Worm (Caenorhabditis elegans) whole organism, L4 larva: Measurements from ENCODE around the gene T25C12.3.

Source experiments
- D1046.2 ChIP-seq: fragments of 200-800 bp; sonication (Bioruptor generic); IDR thresholded peaks from 2 replicates; pipeline ENCODE4 v1.3.6; 2022; ENCODE audit warnings: missing genetic modification characterization, missing compliant biosample characterization
- F10B5.3 ChIP-seq: sonication (generic microtip); optimal IDR thresholded peaks from 2 replicates; lab custom pipeline; 2016; ENCODE audit warnings: mild to moderate bottlenecking, missing genetic modification characterization, missing compliant biosample characterization
- F49E8.2 ChIP-seq: sonication (generic microtip); optimal IDR thresholded peaks from 2 replicates; lab custom pipeline; 2016; ENCODE audit warnings: missing compliant biosample characterization, mild to moderate bottlenecking, missing genetic modification characterization, borderline replicate concordance
- R02D3.7 ChIP-seq: fragments of 150-350 bp; sonication (generic microtip); optimal IDR thresholded peaks from 3 replicates; lab custom pipeline; 2014; ENCODE audit warnings: missing biosample characterization, missing genetic modification characterization
- T20F7.1 ChIP-seq: fragments of 200-800 bp; sonication (Bioruptor generic); optimal IDR thresholded peaks from 2 replicates; lab custom pipeline; 2018; ENCODE audit warnings: mild to moderate bottlenecking, missing genetic modification characterization, missing compliant biosample characterization
- ZK546.5 ChIP-seq, 2 experiments: sonication (generic microtip); optimal IDR thresholded peaks; 2 replicates each; lab custom pipeline; 2017; ENCODE audit warnings: missing biosample characterization in 2 of 2, missing genetic modification characterization in 2 of 2
- aly-2 ChIP-seq: sonication (generic microtip); optimal IDR thresholded peaks from 2 replicates; lab custom pipeline; 2018; ENCODE audit warnings: missing biosample characterization, missing genetic modification characterization
- ama-1 ChIP-seq: fragments of 150-350 bp; optimal IDR thresholded peaks from 2 replicates; lab custom pipeline; 2014; ENCODE audit warnings: inconsistent platforms, mixed read lengths
- ceh-20 ChIP-seq: fragments of 200-800 bp; sonication (Bioruptor generic); IDR thresholded peaks from 2 replicates; pipeline ENCODE4 v1.3.6; 2022; ENCODE audit warnings: missing genetic modification reagents, missing genetic modification characterization, missing compliant biosample characterization
- ceh-32 ChIP-seq: sonication (generic microtip); optimal IDR thresholded peaks from 2 replicates; lab custom pipeline; 2016; ENCODE audit warnings: mild to moderate bottlenecking, missing genetic modification characterization, missing compliant biosample characterization; ENCODE audit not compliant: poor library complexity
- ceh-62 ChIP-seq: sonication (generic microtip); optimal IDR thresholded peaks from 2 replicates; lab custom pipeline; 2017; ENCODE audit warnings: missing biosample characterization, missing genetic modification characterization
- ceh-82 ChIP-seq: sonication (generic microtip); optimal IDR thresholded peaks from 2 replicates; lab custom pipeline; 2017; ENCODE audit warnings: missing biosample characterization, missing genetic modification characterization
- ces-1 ChIP-seq: fragments of 150-350 bp; sonication (generic microtip); optimal IDR thresholded peaks from 4 replicates; lab custom pipeline; 2014; ENCODE audit warnings: missing biosample characterization, missing genetic modification reagents, missing genetic modification characterization
- cey-2 ChIP-seq: sonication (generic microtip); optimal IDR thresholded peaks from 3 replicates; lab custom pipeline; 2017; ENCODE audit warnings: missing genetic modification characterization, mild to moderate bottlenecking, missing compliant biosample characterization, antibody characterized with exemption, borderline replicate concordance; ENCODE audit not compliant: insufficient read depth
- ctbp-1 ChIP-seq: fragments of 200-800 bp; sonication (Bioruptor generic); IDR thresholded peaks from 2 replicates; pipeline ENCODE4 v1.3.6; 2022; ENCODE audit warnings: missing genetic modification reagents, missing genetic modification characterization, missing compliant biosample characterization
- daf-19 ChIP-seq: fragments of 200-800 bp; sonication (Bioruptor generic); conservative IDR thresholded peaks from 2 replicates; pipeline ENCODE4 v1.3.6; 2022; ENCODE audit warnings: missing genetic modification characterization, missing compliant biosample characterization
- dmd-8 ChIP-seq: fragments of 200-800 bp; sonication (Bioruptor generic); IDR thresholded peaks from 2 replicates; pipeline ENCODE4 v1.3.6; 2022; ENCODE audit warnings: missing genetic modification characterization, missing compliant biosample characterization
- dpl-1 ChIP-seq: fragments of 150-350 bp; optimal IDR thresholded peaks from 2 replicates; lab custom pipeline; 2014; ENCODE audit warnings: missing biosample characterization, missing genetic modification reagents, missing genetic modification characterization
- dve-1 ChIP-seq: sonication (generic microtip); optimal IDR thresholded peaks from 2 replicates; lab custom pipeline; 2017; ENCODE audit warnings: antibody characterized with exemption, mild to moderate bottlenecking, missing genetic modification characterization, missing compliant biosample characterization; ENCODE audit not compliant: insufficient read depth
- egl-43 ChIP-seq: fragments of 200-800 bp; sonication (Bioruptor generic); IDR thresholded peaks from 2 replicates; pipeline ENCODE4 v1.3.6; 2022; ENCODE audit warnings: missing genetic modification reagents, missing genetic modification characterization, missing compliant biosample characterization
- hlh-11 ChIP-seq: fragments of 200-800 bp; sonication (Bioruptor generic); optimal IDR thresholded peaks from 2 replicates; lab custom pipeline; 2018; ENCODE audit warnings: mild to moderate bottlenecking, missing genetic modification characterization, missing compliant biosample characterization
- hlh-30 ChIP-seq: sonication (generic microtip); optimal IDR thresholded peaks from 2 replicates; lab custom pipeline; 2017; ENCODE audit warnings: antibody characterized with exemption, mild to moderate bottlenecking, missing genetic modification characterization, missing compliant biosample characterization; ENCODE audit not compliant: insufficient read depth
- jun-1 ChIP-seq: fragments of 150-350 bp; optimal IDR thresholded peaks from 2 replicates; lab custom pipeline; 2014; ENCODE audit warnings: missing biosample characterization, missing genetic modification reagents, missing genetic modification characterization
- lim-7 ChIP-seq: fragments of 200-800 bp; sonication (Bioruptor generic); IDR thresholded peaks from 2 replicates; pipeline ENCODE4 v1.3.6; 2022; ENCODE audit warnings: missing genetic modification characterization, missing compliant biosample characterization
- lin-29 ChIP-seq: fragments of 200-800 bp; sonication (Bioruptor generic); IDR thresholded peaks from 2 replicates; pipeline ENCODE4 v1.3.6; 2022; ENCODE audit warnings: missing genetic modification reagents, missing genetic modification characterization, missing compliant biosample characterization
- lin-38 ChIP-seq: fragments of 200-800 bp; sonication (Bioruptor generic); IDR thresholded peaks from 2 replicates; pipeline ENCODE4 v1.3.6; 2022; ENCODE audit warnings: missing genetic modification reagents, missing genetic modification characterization, missing compliant biosample characterization
- lsy-2 ChIP-seq, 2 experiments: fragments of 150-350 bp in 1 of 2; sonication (generic microtip) in 1 of 2; optimal IDR thresholded peaks; 2 replicates each; lab custom pipeline; 2014 to 2017; ENCODE audit warnings: missing biosample characterization in 2 of 2, missing genetic modification characterization in 2 of 2
- madf-9 ChIP-seq: fragments of 200-800 bp; sonication (Bioruptor generic); conservative IDR thresholded peaks from 2 replicates; pipeline ENCODE4 v1.3.6; 2022; ENCODE audit warnings: missing genetic modification reagents, missing genetic modification characterization, missing compliant biosample characterization
- mdl-1 ChIP-seq, 2 experiments: fragments of 150-350 bp in 1 of 2; sonication (generic microtip) in 1 of 2; optimal IDR thresholded peaks; 2 replicates each; lab custom pipeline; 2014 to 2017; ENCODE audit warnings: missing biosample characterization in 2 of 2, missing genetic modification characterization in 2 of 2
- mes-2 ChIP-seq: sonication (generic microtip); optimal IDR thresholded peaks from 2 replicates; lab custom pipeline; 2016; ENCODE audit warnings: missing genotype, mild to moderate bottlenecking, missing genetic modification characterization, missing compliant biosample characterization; ENCODE audit not compliant: poor library complexity, severe bottlenecking
- nhr-10 ChIP-seq: fragments of 150-350 bp; optimal IDR thresholded peaks from 2 replicates; lab custom pipeline; 2014; ENCODE audit warnings: missing biosample characterization, missing genetic modification characterization
- nhr-11 ChIP-seq: fragments of 150-350 bp; optimal IDR thresholded peaks from 2 replicates; lab custom pipeline; 2014; ENCODE audit warnings: missing biosample characterization, missing genetic modification characterization
- nhr-28 ChIP-seq: fragments of 150-350 bp; optimal IDR thresholded peaks from 2 replicates; lab custom pipeline; 2014; ENCODE audit warnings: missing biosample characterization, missing genetic modification characterization
- nhr-42 ChIP-seq: fragments of 200-800 bp; sonication (Bioruptor generic); IDR thresholded peaks from 2 replicates; pipeline ENCODE4 v1.3.6; 2022; ENCODE audit warnings: missing genetic modification characterization, missing compliant biosample characterization
- nhr-48 ChIP-seq: sonication (generic microtip); optimal IDR thresholded peaks from 2 replicates; lab custom pipeline; 2016; ENCODE audit warnings: mild to moderate bottlenecking, missing genetic modification characterization, missing compliant biosample characterization
- nhr-6 ChIP-seq: fragments of 150-350 bp; optimal IDR thresholded peaks from 2 replicates; lab custom pipeline; 2014; ENCODE audit warnings: missing biosample characterization, missing genetic modification characterization
- nhr-77 ChIP-seq: fragments of 150-350 bp; optimal IDR thresholded peaks from 2 replicates; lab custom pipeline; 2014; ENCODE audit warnings: missing biosample characterization, missing genetic modification characterization
- pha-4 ChIP-seq, 2 experiments: fragments of 150-350 bp in 1 of 2; fragments of 200-800 bp in 1 of 2; sonication (Bioruptor generic) in 1 of 2; IDR thresholded peaks in 1 of 2; optimal IDR thresholded peaks in 1 of 2; 2 replicates each; pipeline versions ENCODE4 v1.3.6 to Lab custom; 2014 to 2022; ENCODE audit warnings: missing genetic modification characterization in 2 of 2, missing genetic modification reagents in 2 of 2, missing biosample characterization in 1 of 2, missing compliant biosample characterization in 1 of 2
- pqm-1 ChIP-seq: sonication (generic microtip); optimal IDR thresholded peaks from 2 replicates; lab custom pipeline; 2017; ENCODE audit warnings: missing biosample characterization, missing genetic modification characterization
- rbr-2 ChIP-seq: sonication (generic microtip); optimal IDR thresholded peaks from 2 replicates; lab custom pipeline; 2016; ENCODE audit warnings: missing genotype, missing genetic modification characterization, missing compliant biosample characterization
- sdz-12 ChIP-seq: fragments of 200-800 bp; sonication (Bioruptor generic); optimal IDR thresholded peaks from 2 replicates; lab custom pipeline; 2018; ENCODE audit warnings: mild to moderate bottlenecking, missing genetic modification characterization, missing compliant biosample characterization
- snpc-1.2 ChIP-seq: fragments of 200-800 bp; sonication (Bioruptor generic); IDR thresholded peaks from 2 replicates; pipeline ENCODE4 v1.3.6; 2022; ENCODE audit warnings: missing genetic modification reagents, missing genetic modification characterization, missing compliant biosample characterization
- snpc-4 ChIP-seq: fragments of 150-350 bp; optimal IDR thresholded peaks from 2 replicates; lab custom pipeline; 2014; ENCODE audit warnings: missing biosample characterization, missing genetic modification characterization
- spr-1 ChIP-seq: sonication (generic microtip); optimal IDR thresholded peaks from 2 replicates; lab custom pipeline; 2016; ENCODE audit warnings: mild to moderate bottlenecking, missing genetic modification characterization, missing compliant biosample characterization
- tra-1 ChIP-seq: fragments of 200-800 bp; sonication (Bioruptor generic); IDR thresholded peaks from 2 replicates; pipeline ENCODE4 v1.3.6; 2022; ENCODE audit warnings: missing genetic modification reagents, missing genetic modification characterization, missing compliant biosample characterization
- unc-130 ChIP-seq: sonication (generic microtip); optimal IDR thresholded peaks from 2 replicates; lab custom pipeline; 2016; ENCODE audit warnings: missing genetic modification reagents, missing genetic modification characterization, missing compliant biosample characterization
- unc-39 ChIP-seq: sonication (generic microtip); optimal IDR thresholded peaks from 2 replicates; lab custom pipeline; 2017; ENCODE audit warnings: missing biosample characterization, missing genetic modification characterization
- unc-62 ChIP-seq, 3 experiments: fragments of 150-350 bp in 1 of 3; sonication (generic microtip); optimal IDR thresholded peaks in 2 of 3; peaks in 1 of 3; 1 replicate in 1 of 3; 2 replicates in 2 of 3; lab custom pipeline; 2014 to 2017; ENCODE audit warnings: missing biosample characterization in 3 of 3, missing genetic modification characterization in 3 of 3, missing genetic modification reagents in 3 of 3, missing genotype in 1 of 3
- zip-11 ChIP-seq: fragments of 200-800 bp; sonication (Bioruptor generic); IDR thresholded peaks from 2 replicates; pipeline ENCODE4 v1.3.6; 2022; ENCODE audit warnings: missing genetic modification characterization, missing compliant biosample characterization

The T25C12.3 gene

DNA sequence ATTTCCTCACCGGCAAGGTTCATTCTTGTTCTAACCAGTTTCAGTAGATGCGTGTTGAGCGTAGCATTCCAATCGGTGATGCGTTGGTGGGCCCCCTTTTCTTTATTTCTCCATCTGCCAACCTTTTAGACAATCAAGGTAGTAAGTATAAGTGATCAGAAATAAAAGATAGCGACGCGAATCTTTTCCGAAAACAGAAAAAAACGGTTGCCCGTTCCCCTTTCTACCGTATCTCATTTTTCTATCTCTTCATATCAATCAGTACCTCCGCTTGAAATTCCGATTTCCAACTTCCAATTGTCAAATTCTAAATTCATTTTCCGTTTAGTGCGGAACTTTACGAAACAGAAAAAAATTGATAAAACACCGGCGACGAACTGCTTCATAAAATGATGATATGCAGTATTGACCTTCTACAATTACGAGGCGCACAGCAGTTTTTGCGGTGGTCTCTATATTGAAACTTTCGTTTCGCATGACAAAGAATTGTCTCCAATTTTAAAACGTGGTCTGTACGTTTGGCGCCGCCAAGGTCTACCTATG lies 20.4 kb downstream of the T25C12.3 start (continued):
- TF ChIP-seq zip-11 (GFP tag; lab: Robert Waterston, UW) (no peak), ceh-32 (tag; lab: Kevin White, UChicago) (no peak), pqm-1 (peak; percentile 35), ceh-82 (no peak), unc-39 (tag; lab: Kevin White, UChicago) (no peak), ama-1 (lab: Kevin White, UChicago) (no peak), unc-130 (GFP tag; lab: Kevin White, UChicago) (no peak), dve-1 (tag; lab: Kevin White, UChicago) (no peak), pha-4 (GFP tag; IDR thresholded peaks at IDR 0.05; lab: Robert Waterston, UW) (no peak), pha-4 (tag; optimal IDR thresholded peaks at IDR 0.05; lab: Kevin White, UChicago) (no peak), snpc-1.2 (no peak), dmd-8 (GFP tag; lab: Robert Waterston, UW) (no peak), ces-1 (GFP tag; lab: Kevin White, UChicago) (no peak), snpc-4 (tag; lab: Kevin White, UChicago) (no peak), rbr-2 (tag; lab: Kevin White, UChicago) (no peak), nhr-10 (tag; lab: Kevin White, UChicago) (no peak), dpl-1 (GFP tag; lab: Kevin White, UChicago) (no peak), sdz-12 (no peak), ceh-20 (GFP tag; lab: Robert Waterston, UW) (no peak), F10B5.3 (tag; lab: Kevin White, UChicago) (no peak), unc-62 (GFP tag; optimal IDR thresholded peaks at IDR 0.05 in 1 of 2; lab: Kevin White, UChicago) (peak in 1 of 2 experiments; percentile 78), unc-62 (tag; optimal IDR thresholded peaks at IDR 0.05; lab: Kevin White, UChicago) (no peak), lin-29 (GFP tag; lab: Robert Waterston, UW) (no peak), nhr-48 (no peak), nhr-28 (tag; lab: Kevin White, UChicago) (peak; percentile 32), lsy-2 (tag; optimal IDR thresholded peaks at IDR 0.05; lab: Kevin White, UChicago) (no peak), nhr-11 (no peak), nhr-42 (GFP tag; lab: Robert Waterston, UW) (no peak), R02D3.7 (tag; lab: Kevin White, UChicago) (no peak), mdl-1 (tag; optimal IDR thresholded peaks at IDR 0.05; lab: Kevin White, UChicago) (no peak), madf-9 (no peak), tra-1 (GFP tag; lab: Robert Waterston, UW) (0 out of 2 replicates have a peak, but pooled peaks have one; percentile 28), cey-2 (tag; lab: Kevin White, UChicago) (no peak), nhr-77 (tag; lab: Kevin White, UChicago) (no peak), nhr-6 (tag; lab: Kevin White, UChicago) (peak; percentile 13), hlh-11 (no peak)

DNA sequence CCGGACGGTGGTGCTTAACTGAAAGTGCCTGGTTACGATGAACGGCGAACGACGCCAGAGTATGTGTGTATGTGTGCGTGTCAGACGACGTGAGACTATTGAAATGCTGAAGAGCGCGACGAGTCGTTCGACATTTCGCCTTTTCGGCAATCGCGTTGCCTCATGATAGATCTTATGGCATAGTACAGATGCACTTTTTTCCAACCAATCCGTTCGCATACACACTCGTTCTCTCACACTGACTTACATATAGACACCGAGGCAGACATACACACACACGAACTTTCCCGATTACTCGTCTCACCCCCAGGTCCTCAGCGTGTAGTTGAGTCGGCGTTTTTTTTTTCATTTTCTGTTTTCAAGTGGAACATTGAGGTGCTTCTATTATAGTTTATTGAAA lies 21.0 kb downstream of the T25C12.3 start:
- TF ChIP-seq ctbp-1 (GFP tag; lab: Robert Waterston, UW) = no peak
- peak; percentile 87 for TF ChIP-seq hlh-30 (tag; lab: Kevin White, UChicago)
- no peak for TF ChIP-seq ZK546.5 (tag; optimal IDR thresholded peaks at IDR 0.05; lab: Kevin White, UChicago)
- TF ChIP-seq jun-1 (tag; lab: Kevin White, UChicago) = no peak
- TF ChIP-seq T20F7.1 (GFP tag; lab: Kevin White, UChicago) = no peak
- no peak for TF ChIP-seq F49E8.2 (tag; lab: Kevin White, UChicago)
- no peak for TF ChIP-seq aly-2
- TF ChIP-seq D1046.2 (GFP tag; lab: Robert Waterston, UW) = no peak
- TF ChIP-seq egl-43 (GFP tag; lab: Robert Waterston, UW) = no peak
- TF ChIP-seq pha-4 (GFP tag; IDR thresholded peaks at IDR 0.05; lab: Robert Waterston, UW) = no peak
- TF ChIP-seq pha-4 (tag; optimal IDR thresholded peaks at IDR 0.05; lab: Kevin White, UChicago) = no peak
- TF ChIP-seq ceh-62 (tag; lab: Kevin White, UChicago) = no peak
- peak in 1 of 2 experiments; percentile 55 for TF ChIP-seq mdl-1 (tag; optimal IDR thresholded peaks at IDR 0.05; lab: Kevin White, UChicago)
- no peak for TF ChIP-seq unc-130 (GFP tag; lab: Kevin White, UChicago)
- no peak for TF ChIP-seq spr-1 (tag; lab: Kevin White, UChicago)
- no peak for TF ChIP-seq daf-19
- no peak for TF ChIP-seq cey-2 (tag; lab: Kevin White, UChicago)
- no peak for TF ChIP-seq lin-38 (GFP tag; lab: Robert Waterston, UW)
- no peak for TF ChIP-seq nhr-11
- peak; percentile 7 for TF ChIP-seq mes-2
- no peak for TF ChIP-seq snpc-1.2
- TF ChIP-seq lim-7 = no peak
